Worm (Caenorhabditis elegans): ENCODE measurements around the gene hbl-1.
A peak's percentile ranks its signal among the peaks of the same experiment; 100 is the strongest.

The hbl-1 gene

DNA sequence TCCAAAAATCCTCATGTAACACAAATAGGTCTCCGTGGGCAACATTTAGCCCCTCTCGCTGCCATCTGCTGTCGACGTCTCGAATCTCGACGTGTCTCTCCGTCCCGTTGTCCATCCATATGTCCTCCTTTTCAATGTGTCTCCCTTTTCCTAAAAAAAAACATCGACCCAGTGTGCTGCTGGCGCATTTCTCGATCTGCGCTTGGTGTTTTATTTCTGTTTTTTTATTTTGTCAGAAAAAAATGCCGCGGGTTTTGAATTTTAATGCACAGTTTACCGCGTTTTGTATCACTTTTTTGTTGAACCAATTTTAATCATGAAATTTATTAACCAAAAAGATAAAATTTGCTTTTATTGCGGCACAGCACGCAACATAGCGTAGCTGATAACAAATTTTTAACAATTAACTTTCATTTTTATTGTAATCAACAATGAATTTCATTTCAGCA is 46.1 kb upstream of the hbl-1 start:
- TF ChIP-seq ets-4 (GFP tag; optimal IDR thresholded peaks at IDR 0.05) (no peak), sptf-2 (GFP tag; optimal IDR thresholded peaks at IDR 0.05) (no peak), lin-54 (GFP tag; optimal IDR thresholded peaks at IDR 0.05) (peak; percentile 19), hlh-26 (GFP tag; conservative IDR thresholded peaks at IDR 0.05) (no peak), hsf-1 (GFP tag; IDR thresholded peaks at IDR 0.05) (no peak), dpl-1 (GFP tag; optimal IDR thresholded peaks at IDR 0.05) (peak; percentile 2), lin-26 (GFP tag; IDR thresholded peaks at IDR 0.05) (no peak), nhr-90 (tag; optimal IDR thresholded peaks at IDR 0.05) (no peak), aptf-2 (GFP tag; conservative IDR thresholded peaks at IDR 0.05) (no peak), rcor-1 (GFP tag; IDR thresholded peaks at IDR 0.05) (no peak), bed-2 (GFP tag; IDR thresholded peaks at IDR 0.05) (no peak), F57A8.1 (GFP tag; optimal IDR thresholded peaks at IDR 0.05) (no peak), let-607 (tag; optimal IDR thresholded peaks at IDR 0.05) (peak; percentile 49 to 67), attf-5 (GFP tag; optimal IDR thresholded peaks at IDR 0.05) (peak; percentile 53), atf-7 (tag; optimal IDR thresholded peaks at IDR 0.05) (no peak), K12H6.12 (tag; optimal IDR thresholded peaks at IDR 0.05) (peak; percentile 41), Y53F4B.3 (GFP tag; IDR thresholded peaks at IDR 0.05) (no peak), nfya-2 (GFP tag; IDR thresholded peaks at IDR 0.05) (no peak), ekl-4 (GFP tag; IDR thresholded peaks at IDR 0.05) (no peak), F33H1.4 (GFP tag; IDR thresholded peaks at IDR 0.05) (no peak), ZK185.1 (tag; optimal IDR thresholded peaks at IDR 0.05; ENCODE audit: poor library complexity, severe bottlenecking) (no peak), ztf-22 (GFP tag; optimal IDR thresholded peaks at IDR 0.05) (no peak), lin-40 (tag; optimal IDR thresholded peaks at IDR 0.05) (peak; percentile 60), ceh-91 (GFP tag; IDR thresholded peaks at IDR 0.05) (no peak), ztf-3 (GFP tag; optimal IDR thresholded peaks at IDR 0.05) (no peak), unc-62 (GFP tag; optimal IDR thresholded peaks at IDR 0.05) (no peak), F22D6.2 (tag; optimal IDR thresholded peaks at IDR 0.05) (no peak), rpc-1 (optimal IDR thresholded peaks at IDR 0.05) (no peak), rpc-1 (tag; optimal IDR thresholded peaks at IDR 0.05) (no peak), lir-1 (GFP tag; conservative IDR thresholded peaks at IDR 0.05) (no peak), ceh-58 (GFP tag; IDR thresholded peaks at IDR 0.05) (no peak), F49E8.2 (tag; optimal IDR thresholded peaks at IDR 0.05; ENCODE audit: insufficient read depth) (no peak), C17E4.6 (GFP tag; IDR thresholded peaks at IDR 0.05) (no peak), F10E7.11 (tag; optimal IDR thresholded peaks at IDR 0.05) (no peak), K11D2.4 (GFP tag; IDR thresholded peaks at IDR 0.05) (peak; percentile 78; the same call in 1 of the 2 replicates), Y53G8AR.9 (GFP tag; conservative IDR thresholded peaks at IDR 0.05) (no peak), Y56A3A.18 (GFP tag; IDR thresholded peaks at IDR 0.05) (no peak), ceh-79 (tag; optimal IDR thresholded peaks at IDR 0.05) (no peak), B0035.1 (tag; optimal IDR thresholded peaks at IDR 0.05) (no peak), tbx-9 (tag; optimal IDR thresholded peaks at IDR 0.05; ENCODE audit: borderline replicate concordance) (no peak), efl-1 (GFP tag; optimal IDR thresholded peaks at IDR 0.05) (no peak), dpff-1 (tag; optimal IDR thresholded peaks at IDR 0.05) (no peak), B0261.1 (tag; optimal IDR thresholded peaks at IDR 0.05) (no peak), F57C9.4 (tag; optimal IDR thresholded peaks at IDR 0.05) (no peak), nhr-27 (tag; optimal IDR thresholded peaks at IDR 0.05) (no peak), snpc-1.1 (tag; optimal IDR thresholded peaks at IDR 0.05; ENCODE audit: insufficient read depth) (no peak), madf-6 (GFP tag; IDR thresholded peaks at IDR 0.05) (no peak), pha-4 (tag; optimal IDR thresholded peaks at IDR 0.05) (no peak), ztf-28 (GFP tag; IDR thresholded peaks at IDR 0.05) (no peak)

Measured in whole organism, young adult.